Worm (Caenorhabditis elegans): ENCODE measurements around the gene fbxb-17.

DNA sequence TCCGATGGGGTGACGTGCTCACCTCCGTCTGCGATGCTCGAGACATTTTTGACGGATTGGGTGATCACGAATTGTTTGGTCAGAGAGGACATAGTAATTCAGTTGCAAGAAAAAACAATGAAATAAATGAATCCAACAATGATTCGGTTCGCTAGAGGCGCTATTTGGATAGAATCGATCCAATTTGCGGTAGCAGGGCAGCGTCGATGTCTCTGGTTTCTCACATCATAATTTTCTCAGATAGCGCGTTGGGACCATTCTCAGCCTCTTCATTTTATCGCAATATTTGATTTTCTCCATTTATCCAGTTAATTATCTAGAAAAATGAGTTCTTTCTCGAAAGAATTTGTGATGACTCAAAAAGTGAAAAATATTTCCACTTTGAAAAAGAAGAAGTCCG, 30.2 kb downstream of the fbxb-17 start, which contains the start of gene sdz-18:
- TF ChIP-seq ceh-82 (tag; optimal IDR thresholded peaks at IDR 0.05) (no peak), pqm-1 (tag; optimal IDR thresholded peaks at IDR 0.05) (no peak), Y48G9A.11 (GFP tag; IDR thresholded peaks at IDR 0.05) (no peak), zag-1 (tag; optimal IDR thresholded peaks at IDR 0.05) (no peak), lin-39 (tag; optimal IDR thresholded peaks at IDR 0.05) (no peak), nhr-11 (tag; optimal IDR thresholded peaks at IDR 0.05) (no peak), mdl-1 (tag; optimal IDR thresholded peaks at IDR 0.05) (no peak), unc-39 (tag; optimal IDR thresholded peaks at IDR 0.05) (no peak), aly-2 (tag; optimal IDR thresholded peaks at IDR 0.05) (no peak), nhr-25 (tag; optimal IDR thresholded peaks at IDR 0.05; ENCODE audit: borderline replicate concordance, insufficient read depth) (no peak), nhr-76 (tag; optimal IDR thresholded peaks at IDR 0.05) (no peak), pha-4 (GFP tag; IDR thresholded peaks at IDR 0.05) (no peak), pha-4 (tag; optimal IDR thresholded peaks at IDR 0.05) (no peak), jun-1 (tag; optimal IDR thresholded peaks at IDR 0.05) (no peak), dve-1 (tag; optimal IDR thresholded peaks at IDR 0.05; ENCODE audit: insufficient read depth) (no peak)

Data from whole organism, L4 larva.